Fruit fly (Drosophila melanogaster): ENCODE data around the gene Naa60.

- TF ChIP-seq CG11617 (GFP tag; optimal IDR thresholded peaks at IDR 0.05) (no peak), CG7045 (GFP tag; optimal IDR thresholded peaks at IDR 0.05) (no peak), CG5204 (GFP tag; optimal IDR thresholded peaks at IDR 0.05) (no peak)
Observed at dm6 chr3L:9694867-9695236, 31.8 kb upstream of the Naa60 start.
